Worm (Caenorhabditis elegans) whole organism, L3 larva: ENCODE measurements around the gene C49C3.8.
A peak's percentile ranks its signal among the peaks of the same experiment; 100 is the strongest.

Experiments used
- R02D3.7 ChIP-seq: fragments of 150-350 bp; optimal IDR thresholded peaks from 2 replicates; lab custom pipeline; 2014; ENCODE audit warnings: missing biosample characterization, missing genetic modification characterization
- ama-1 ChIP-seq: fragments of 150-350 bp; optimal IDR thresholded peaks from 2 replicates; lab custom pipeline; 2018
- ceh-16 ChIP-seq: sonication (generic microtip); optimal IDR thresholded peaks from 2 replicates; lab custom pipeline; 2017; ENCODE audit warnings: missing biosample characterization, missing genetic modification characterization
- ceh-28 ChIP-seq: fragments of 150-350 bp; optimal IDR thresholded peaks from 2 replicates; lab custom pipeline; 2014; ENCODE audit warnings: missing biosample characterization, missing genetic modification reagents, missing genetic modification characterization
- ceh-82 ChIP-seq: fragments of 150-350 bp; optimal IDR thresholded peaks from 2 replicates; lab custom pipeline; 2014; ENCODE audit warnings: missing biosample characterization, missing genetic modification characterization
- ceh-9 ChIP-seq: sonication (generic microtip); optimal IDR thresholded peaks from 2 replicates; lab custom pipeline; 2018; ENCODE audit warnings: missing biosample characterization, missing genetic modification characterization
- daf-12 ChIP-seq: fragments of 150-350 bp; optimal IDR thresholded peaks from 2 replicates; lab custom pipeline; 2014; ENCODE audit warnings: missing biosample characterization, missing genetic modification reagents, missing genetic modification characterization
- egl-27 ChIP-seq: sonication (generic microtip); optimal IDR thresholded peaks from 4 replicates; lab custom pipeline; 2017; ENCODE audit warnings: missing biosample characterization, missing genetic modification reagents, missing genetic modification characterization
- egl-5 ChIP-seq: fragments of 150-350 bp; optimal IDR thresholded peaks from 2 replicates; lab custom pipeline; 2017; ENCODE audit warnings: missing biosample characterization, missing genetic modification reagents, missing genetic modification characterization, inconsistent platforms
- elt-2 ChIP-seq: sonication (generic microtip); optimal IDR thresholded peaks from 2 replicates; lab custom pipeline; 2016; ENCODE audit warnings: missing genetic modification reagents, mild to moderate bottlenecking, missing genetic modification characterization, missing compliant biosample characterization
- eor-1 ChIP-seq, 2 experiments: fragments of 150-350 bp; optimal IDR thresholded peaks; 2 replicates each; lab custom pipeline; 2014 to 2018; ENCODE audit warnings: missing biosample characterization in 2 of 2, missing genetic modification characterization in 2 of 2
- fkh-10 ChIP-seq: sonication (generic microtip); optimal IDR thresholded peaks from 2 replicates; lab custom pipeline; 2017; ENCODE audit warnings: missing biosample characterization, missing genetic modification reagents, missing genetic modification characterization
- fos-1 ChIP-seq: fragments of 150-350 bp; optimal IDR thresholded peaks from 2 replicates; lab custom pipeline; 2014; ENCODE audit warnings: missing biosample characterization, missing genetic modification characterization
- jun-1 ChIP-seq: fragments of 150-350 bp; optimal IDR thresholded peaks from 2 replicates; lab custom pipeline; 2014; ENCODE audit warnings: missing biosample characterization, missing genetic modification reagents, missing genetic modification characterization
- lin-15B ChIP-seq: fragments of 150-350 bp; optimal IDR thresholded peaks from 2 replicates; lab custom pipeline; 2014; ENCODE audit warnings: missing biosample characterization, missing genetic modification characterization
- lin-39 ChIP-seq: fragments of 150-350 bp; optimal IDR thresholded peaks from 2 replicates; lab custom pipeline; 2018; ENCODE audit warnings: missing biosample characterization, missing genetic modification reagents, missing genetic modification characterization
- lsy-12 ChIP-seq: sonication (generic microtip); optimal IDR thresholded peaks from 2 replicates; lab custom pipeline; 2016; ENCODE audit warnings: mild to moderate bottlenecking, missing genetic modification characterization, missing compliant biosample characterization
- mdl-1 ChIP-seq: fragments of 150-350 bp; optimal IDR thresholded peaks from 2 replicates; lab custom pipeline; 2014; ENCODE audit warnings: missing biosample characterization, missing genetic modification characterization
- mml-1 ChIP-seq: fragments of 150-350 bp; sonication (generic microtip); optimal IDR thresholded peaks from 3 replicates; lab custom pipeline; 2014; ENCODE audit warnings: missing biosample characterization, missing genetic modification characterization
- nfya-1 ChIP-seq: sonication (generic microtip); optimal IDR thresholded peaks from 2 replicates; lab custom pipeline; 2017; ENCODE audit warnings: missing genetic modification characterization, mild to moderate bottlenecking, missing compliant biosample characterization, antibody characterized with exemption, moderate library complexity; ENCODE audit not compliant: insufficient read depth
- nhr-11 ChIP-seq: fragments of 150-350 bp; optimal IDR thresholded peaks from 2 replicates; lab custom pipeline; 2014; ENCODE audit warnings: missing biosample characterization, missing genetic modification characterization
- nhr-12 ChIP-seq: fragments of 150-350 bp; optimal IDR thresholded peaks from 2 replicates; lab custom pipeline; 2014; ENCODE audit warnings: missing biosample characterization, missing genetic modification characterization
- nhr-25 ChIP-seq: sonication (generic microtip); optimal IDR thresholded peaks from 2 replicates; lab custom pipeline; 2017; ENCODE audit warnings: missing biosample characterization, missing genetic modification characterization
- nhr-43 ChIP-seq: sonication (generic microtip); optimal IDR thresholded peaks from 2 replicates; lab custom pipeline; 2016; ENCODE audit warnings: mild to moderate bottlenecking, missing genetic modification characterization, missing compliant biosample characterization; ENCODE audit not compliant: poor library complexity, severe bottlenecking
- nhr-67 ChIP-seq: fragments of 150-350 bp; optimal IDR thresholded peaks from 2 replicates; lab custom pipeline; 2014; ENCODE audit warnings: missing biosample characterization, missing genetic modification characterization
- nhr-76 ChIP-seq: fragments of 150-350 bp; sonication (generic microtip); optimal IDR thresholded peaks from 5 replicates; lab custom pipeline; 2014; ENCODE audit warnings: missing biosample characterization, missing genetic modification characterization
- nhr-77 ChIP-seq: fragments of 150-350 bp; optimal IDR thresholded peaks from 2 replicates; lab custom pipeline; 2014; ENCODE audit warnings: missing biosample characterization, missing genetic modification characterization
- pha-4 ChIP-seq: fragments of 150-350 bp; optimal IDR thresholded peaks from 2 replicates; lab custom pipeline; 2014; ENCODE audit warnings: missing biosample characterization, missing genetic modification reagents, missing genetic modification characterization
- pqm-1 ChIP-seq: fragments of 150-350 bp; optimal IDR thresholded peaks from 2 replicates; lab custom pipeline; 2017; ENCODE audit warnings: missing biosample characterization, missing genetic modification characterization, inconsistent platforms
- sea-2 ChIP-seq: fragments of 150-350 bp; sonication (generic microtip); optimal IDR thresholded peaks from 4 replicates; lab custom pipeline; 2014; ENCODE audit warnings: missing biosample characterization, missing genetic modification reagents, missing genetic modification characterization
- skn-1 ChIP-seq: fragments of 150-350 bp; optimal IDR thresholded peaks from 2 replicates; lab custom pipeline; 2014; ENCODE audit warnings: missing biosample characterization, missing genetic modification characterization
- snpc-4 ChIP-seq: fragments of 150-350 bp; optimal IDR thresholded peaks from 2 replicates; lab custom pipeline; 2014; ENCODE audit warnings: missing biosample characterization, missing genetic modification characterization
- tbx-2 ChIP-seq: sonication (generic microtip); optimal IDR thresholded peaks from 2 replicates; lab custom pipeline; 2016; ENCODE audit warnings: mild to moderate bottlenecking, missing genetic modification characterization, missing compliant biosample characterization
- unc-39 ChIP-seq: sonication (generic microtip); optimal IDR thresholded peaks from 4 replicates; lab custom pipeline; 2017; ENCODE audit warnings: missing biosample characterization, missing genetic modification characterization
- unc-62 ChIP-seq: fragments of 150-350 bp; sonication (generic microtip); optimal IDR thresholded peaks from 4 replicates; lab custom pipeline; 2014; ENCODE audit warnings: missing biosample characterization, missing genetic modification reagents, missing genetic modification characterization
- zag-1 ChIP-seq: fragments of 150-350 bp; optimal IDR thresholded peaks from 2 replicates; lab custom pipeline; 2014; ENCODE audit warnings: missing biosample characterization, missing genetic modification characterization
- ztf-11 ChIP-seq: fragments of 150-350 bp; optimal IDR thresholded peaks from 2 replicates; lab custom pipeline; 2014; ENCODE audit warnings: missing biosample characterization, missing genetic modification characterization

Gene C49C3.8

DNA sequence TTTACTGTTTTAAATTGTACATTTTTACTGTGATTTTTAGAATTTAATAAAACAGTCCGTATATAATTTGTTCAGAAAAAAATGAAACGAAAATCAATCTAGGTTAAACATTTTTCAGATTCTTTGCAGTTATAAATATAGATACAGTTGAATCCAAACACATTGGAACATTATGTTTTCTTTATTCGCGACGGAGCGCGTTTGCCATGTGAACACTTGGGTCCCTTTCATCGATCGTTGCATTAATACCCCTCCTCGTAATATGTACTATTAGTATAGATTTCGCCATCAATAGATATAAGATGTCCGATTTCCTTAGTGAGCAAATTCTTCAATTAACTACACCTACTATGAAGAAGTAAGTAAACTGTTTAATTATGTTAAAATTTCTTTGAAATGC lies at the start of gene C49C3.8:
Gene C49C3.8, plus strand, starts transcription at position 173 of the 400 bp plus-strand sequence.
- peak; percentile 26 for TF ChIP-seq pha-4
- no peak for TF ChIP-seq pqm-1
- no peak for TF ChIP-seq lsy-12
- TF ChIP-seq egl-5 (tag; lab: Kevin White, UChicago): peak; percentile 14
- TF ChIP-seq mml-1 (tag; lab: Kevin White, UChicago): no peak
- no peak for TF ChIP-seq ceh-28 (tag; lab: Kevin White, UChicago)
- TF ChIP-seq ceh-16 (tag; lab: Kevin White, UChicago): no peak
- TF ChIP-seq nfya-1 (tag; lab: Kevin White, UChicago): peak; percentile 24
- no peak for TF ChIP-seq nhr-67 (tag; lab: Kevin White, UChicago)

DNA sequence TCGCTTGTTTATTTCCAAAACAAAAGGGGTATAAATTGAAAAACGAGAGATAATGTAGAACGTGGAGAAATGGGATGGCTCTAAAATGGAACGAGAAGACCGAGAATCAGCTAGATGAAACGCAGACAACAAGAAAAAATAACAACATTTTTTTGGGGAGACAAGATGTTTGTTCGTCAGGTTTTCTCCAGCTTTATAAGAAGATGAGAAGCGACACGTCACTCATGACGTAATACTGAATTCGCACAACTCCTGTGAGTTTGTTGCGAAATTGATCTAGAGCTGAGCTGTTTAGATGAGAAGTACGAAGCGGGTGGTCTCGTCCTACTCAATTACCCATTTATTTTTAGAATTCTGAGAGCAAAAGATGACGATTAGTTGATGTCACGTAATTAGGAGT lies 49.7 kb upstream of the C49C3.8 start:
- TF ChIP-seq zag-1 (tag; lab: Kevin White, UChicago): no peak
- TF ChIP-seq tbx-2 (tag; lab: Kevin White, UChicago): no peak
- TF ChIP-seq unc-62 (GFP tag; lab: Kevin White, UChicago): no peak
- TF ChIP-seq lin-39 (tag; lab: Kevin White, UChicago): peak; percentile 35
- TF ChIP-seq ama-1 (lab: Kevin White, UChicago): no peak
- TF ChIP-seq mdl-1 (tag; lab: Kevin White, UChicago): no peak
- TF ChIP-seq nhr-43 (tag; lab: Kevin White, UChicago): no peak
- TF ChIP-seq jun-1 (tag; lab: Kevin White, UChicago): no peak
- no peak for TF ChIP-seq pha-4
- TF ChIP-seq unc-39 (tag; lab: Kevin White, UChicago): no peak
- TF ChIP-seq R02D3.7 (tag; lab: Kevin White, UChicago): no peak
- no peak for TF ChIP-seq nhr-76
- TF ChIP-seq lin-15B (tag; lab: Kevin White, UChicago): no peak
- TF ChIP-seq nfya-1 (tag; lab: Kevin White, UChicago): peak; percentile 49
- no peak for TF ChIP-seq ceh-9 (tag; lab: Kevin White, UChicago)
- TF ChIP-seq nhr-12: no peak
- TF ChIP-seq pqm-1: no peak
- TF ChIP-seq snpc-4: peak; percentile 29
- TF ChIP-seq nhr-25 (tag; lab: Kevin White, UChicago): no peak
- no peak for TF ChIP-seq ceh-16 (tag; lab: Kevin White, UChicago)
- no peak for TF ChIP-seq ztf-11 (tag; lab: Kevin White, UChicago)
- no peak for TF ChIP-seq fos-1 (tag; lab: Kevin White, UChicago)
- no peak for TF ChIP-seq daf-12 (tag; lab: Kevin White, UChicago)
- TF ChIP-seq fkh-10 (GFP tag; lab: Kevin White, UChicago): peak; percentile 33
- TF ChIP-seq, all 47 proteins: peak for 4

DNA sequence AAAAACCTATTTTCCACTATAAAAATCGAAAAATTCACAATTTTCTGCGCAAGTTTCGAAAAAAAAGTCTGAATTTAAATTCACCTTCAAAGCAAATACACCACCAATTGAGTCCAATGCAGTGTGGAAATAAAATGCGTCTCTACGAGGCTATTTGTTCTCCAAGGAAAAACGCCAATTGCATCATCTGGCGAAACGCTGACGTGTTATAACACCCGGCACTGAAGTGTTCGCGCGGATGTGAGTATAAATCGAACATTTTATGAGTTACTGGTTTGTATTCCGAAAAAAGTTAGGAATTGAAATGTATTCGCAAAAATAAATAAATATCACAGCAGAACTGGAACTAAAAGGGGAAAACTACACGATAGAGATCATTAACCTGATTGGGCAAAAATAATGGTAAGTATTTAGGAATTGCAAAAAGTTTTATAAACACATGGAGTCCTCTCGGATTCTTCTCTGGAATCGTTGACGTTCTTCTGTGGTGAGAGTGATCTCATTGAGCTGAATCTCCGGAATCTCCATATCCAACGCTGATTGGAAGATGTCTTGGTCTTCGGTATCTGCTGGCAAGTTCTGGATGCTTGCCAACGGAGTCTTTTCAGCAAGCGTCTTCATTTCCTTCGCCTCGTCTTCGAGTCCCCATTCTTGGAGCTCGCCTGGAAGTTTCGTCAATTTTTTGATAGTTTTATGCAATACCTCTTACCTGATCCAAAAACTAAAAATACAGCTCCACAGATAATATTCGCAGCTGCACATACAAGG lies 46.9 kb upstream of the C49C3.8 start, which contains the start of gene zipt-7.1:
Gene zipt-7.1, minus strand, starts transcription at position 232 of the 768 bp plus-strand sequence.
- no peak for TF ChIP-seq nhr-11 (tag; lab: Kevin White, UChicago)
- no peak for TF ChIP-seq eor-1 (tag; optimal IDR thresholded peaks at IDR 0.05; lab: Kevin White, UChicago)
- peak; percentile 3 for TF ChIP-seq elt-2
- TF ChIP-seq egl-5 (tag; lab: Kevin White, UChicago): peak; percentile 13

DNA sequence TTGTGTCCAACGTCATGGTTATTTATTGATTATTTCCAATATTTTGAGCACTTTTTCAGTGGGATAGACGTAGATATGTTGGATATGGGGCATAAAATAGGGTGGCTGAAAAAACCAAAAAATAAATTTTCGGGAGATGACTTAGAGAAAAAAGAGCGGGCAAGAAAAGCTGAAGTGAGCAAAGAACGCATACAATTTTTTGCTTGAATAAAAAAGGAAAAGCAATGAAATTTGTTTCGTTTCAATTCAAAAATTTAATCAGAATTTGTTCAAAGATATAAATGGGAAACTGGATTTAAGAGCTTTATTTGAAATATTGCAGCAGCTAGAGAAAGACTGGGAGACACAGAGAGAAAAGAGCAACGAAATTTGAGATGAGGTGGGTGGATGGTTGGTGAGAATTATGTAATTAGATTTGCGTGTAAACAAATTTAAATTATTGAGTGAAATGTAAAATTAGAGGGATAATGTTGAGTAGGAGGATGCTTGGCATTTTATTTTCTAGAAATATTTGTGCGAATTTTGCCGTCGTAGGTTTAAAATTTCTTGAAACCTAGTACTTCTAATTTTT lies 43.3 kb upstream of the C49C3.8 start, which contains the start of the genes T28F3.11 and slc-17.4:
Gene T28F3.11, minus strand, starts transcription at position 51 of the 571 bp plus-strand sequence.
Gene slc-17.4, minus strand, starts transcription at position 105 of the 571 bp plus-strand sequence.
- TF ChIP-seq zag-1 (tag; lab: Kevin White, UChicago): no peak
- TF ChIP-seq egl-27 (tag; lab: Kevin White, UChicago): no peak
- TF ChIP-seq nhr-43 (tag; lab: Kevin White, UChicago): no peak
- no peak for TF ChIP-seq lin-15B (tag; lab: Kevin White, UChicago)
- TF ChIP-seq sea-2: no peak
- no peak for TF ChIP-seq skn-1 (tag; lab: Kevin White, UChicago)
- no peak for TF ChIP-seq R02D3.7 (tag; lab: Kevin White, UChicago)
- no peak for TF ChIP-seq nhr-25 (tag; lab: Kevin White, UChicago)
- no peak for TF ChIP-seq nhr-77 (tag; lab: Kevin White, UChicago)
- no peak for TF ChIP-seq unc-62 (GFP tag; lab: Kevin White, UChicago)
- no peak for TF ChIP-seq lsy-12
- TF ChIP-seq pqm-1: no peak
- TF ChIP-seq jun-1 (tag; lab: Kevin White, UChicago): no peak
- no peak for TF ChIP-seq ceh-82 (tag; lab: Kevin White, UChicago)
- TF ChIP-seq, all 47 proteins: peak for 0
